Worm (Caenorhabditis elegans) whole organism, L4/young adult: ENCODE data around the gene ndub-8.
A peak's percentile ranks its signal among the peaks of the same experiment; 100 is the strongest.

Experiments
- dao-5 ChIP-seq: sonication (generic microtip); optimal IDR thresholded peaks from 2 replicates; lab custom pipeline; 2016; ENCODE audit warnings: missing genotype, missing genetic modification characterization, moderate library complexity, missing compliant biosample characterization
- him-1 ChIP-seq: sonication (generic microtip); optimal IDR thresholded peaks from 2 replicates; lab custom pipeline; 2016; ENCODE audit warnings: missing genotype, missing genetic modification reagents, missing genetic modification characterization, missing compliant biosample characterization

DNA sequence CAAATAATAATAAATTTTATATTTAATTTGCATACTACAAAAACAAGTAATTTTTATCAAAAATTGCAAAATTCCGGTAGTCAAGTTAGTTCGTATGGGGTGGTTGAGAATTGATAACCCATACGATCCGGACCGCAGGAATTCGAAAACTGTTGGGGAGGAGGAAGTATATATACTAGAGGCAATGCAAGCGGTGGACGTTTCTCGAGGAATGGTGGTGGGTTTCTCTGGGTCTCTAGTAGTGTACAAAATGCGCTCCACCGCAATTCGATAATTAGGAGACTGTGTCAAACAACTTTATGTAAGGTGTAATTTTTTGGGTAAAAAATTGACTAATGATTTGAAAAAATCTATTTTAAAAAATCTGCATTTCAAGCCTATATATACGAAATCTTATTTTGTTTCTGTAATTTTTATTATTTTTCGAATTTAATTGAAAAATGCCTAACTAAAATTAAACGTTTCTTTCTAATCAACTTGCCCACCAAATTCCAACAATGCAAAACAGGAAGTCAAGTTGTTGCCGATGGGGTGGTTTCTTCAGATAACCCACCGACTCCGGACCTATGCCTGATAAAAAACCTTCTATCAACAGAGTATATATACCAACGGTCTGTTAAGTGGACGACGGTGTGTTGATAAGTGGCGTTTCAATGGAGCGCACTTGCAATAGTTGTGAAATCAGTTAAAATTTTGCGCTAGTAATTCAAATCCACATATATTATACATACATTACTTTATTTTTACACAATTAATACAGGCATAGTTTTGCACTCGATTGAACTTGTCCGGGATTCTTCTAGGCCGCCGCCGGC lies 38.1 kb upstream of the ndub-8 start:
- TF ChIP-seq dao-5 (tag; lab: Kevin White, UChicago), result peak; percentile 63
- peak; percentile 74 for TF ChIP-seq him-1 (tag; lab: Kevin White, UChicago)
